Worm (Caenorhabditis elegans) whole organism, midembryonic: ENCODE results near the gene T25B9.12.

ENCODE experiments used
- T22C8.4 ChIP-seq: fragments of 200-800 bp; sonication (Bioruptor generic); IDR thresholded peaks from 2 replicates; pipeline ENCODE4 v1.3.6; 2022; ENCODE audit warnings: missing genetic modification characterization, missing compliant biosample characterization
- cog-1 ChIP-seq: sonication (generic microtip); optimal IDR thresholded peaks from 2 replicates; lab custom pipeline; 2016; ENCODE audit warnings: missing genetic modification characterization, missing compliant biosample characterization
- flt-1 ChIP-seq: fragments of 200-800 bp; sonication (Bioruptor generic); IDR thresholded peaks from 2 replicates; pipeline ENCODE4 v1.3.6; 2022; ENCODE audit warnings: missing genetic modification characterization, missing compliant biosample characterization
- klf-2 ChIP-seq: fragments of 200-800 bp; sonication (Bioruptor generic); conservative IDR thresholded peaks from 2 replicates; pipeline ENCODE4 v1.3.6; 2022; ENCODE audit warnings: missing genetic modification reagents, missing genetic modification characterization, missing compliant biosample characterization
- med-1 ChIP-seq: sonication (generic microtip); optimal IDR thresholded peaks from 2 replicates; lab custom pipeline; 2017; ENCODE audit warnings: missing genetic modification characterization, mild to moderate bottlenecking, missing compliant biosample characterization, antibody characterized with exemption, missing genetic modification reagents; ENCODE audit not compliant: insufficient read depth
- ref-1 ChIP-seq: fragments of 200-800 bp; sonication (Bioruptor generic); conservative IDR thresholded peaks from 2 replicates; pipeline ENCODE4 v1.3.6; 2022; ENCODE audit warnings: missing genetic modification reagents, missing genetic modification characterization, missing compliant biosample characterization
- tab-1 ChIP-seq: fragments of 200-800 bp; sonication (Bioruptor generic); IDR thresholded peaks from 2 replicates; pipeline ENCODE4 v1.3.6; 2022; ENCODE audit warnings: missing genetic modification characterization, missing compliant biosample characterization
- ztf-23 ChIP-seq: fragments of 200-800 bp; sonication (Bioruptor generic); IDR thresholded peaks from 2 replicates; pipeline ENCODE4 v1.3.6; 2022; ENCODE audit warnings: missing genetic modification reagents, missing genetic modification characterization, missing compliant biosample characterization
- ztf-29 ChIP-seq: fragments of 200-800 bp; sonication (Bioruptor generic); IDR thresholded peaks from 2 replicates; pipeline ENCODE4 v1.3.6; 2022; ENCODE audit warnings: missing genetic modification reagents, missing genetic modification characterization, missing compliant biosample characterization

ce11 chrIV:10718865-10719264, 46.3 kb upstream of the T25B9.12 start:
- TF ChIP-seq flt-1 (no peak), klf-2 (no peak), tab-1 (GFP tag; lab: Robert Waterston, UW) (no peak), T22C8.4 (GFP tag; lab: Robert Waterston, UW) (no peak), ref-1 (no peak), ztf-23 (GFP tag; lab: Robert Waterston, UW) (no peak), med-1 (GFP tag; lab: Kevin White, UChicago) (no peak), cog-1 (tag; lab: Kevin White, UChicago) (no peak), ztf-29 (GFP tag; lab: Robert Waterston, UW) (no peak)
